Worm (Caenorhabditis elegans): ENCODE data around the gene csp-1.

The csp-1 gene

ce11 chrII:13641311-13641710 is 40.3 kb downstream of the csp-1 start, which contains the start of gene fbxa-167:
TSS of gene fbxa-167 (plus strand) at chrII:13641489.
- TF ChIP-seq efl-1 (optimal IDR thresholded peaks at IDR 0.05) (peak in 1 of 2 experiments; percentile 16), efl-1 (GFP tag; optimal IDR thresholded peaks at IDR 0.05 in 1 of 2) (no peak), nhr-85 (tag) (peak; percentile 72), lsy-2 (tag; optimal IDR thresholded peaks at IDR 0.05) (peak in 1 of 2 experiments; percentile 40), lin-13 (GFP tag; optimal IDR thresholded peaks at IDR 0.05) (no peak), C34B4.2 (tag; optimal IDR thresholded peaks at IDR 0.05) (no peak), dpl-1 (GFP tag; optimal IDR thresholded peaks at IDR 0.05) (peak in 1 of 3 experiments; percentile 4)

ce11 chrII:13648230-13648629 is 47.2 kb downstream of the csp-1 start, which contains the start of gene fbxa-169:
TSS of gene fbxa-169 (plus strand) at chrII:13648530.
- no peak for TF ChIP-seq fkh-8 (tag; optimal IDR thresholded peaks at IDR 0.05)
- TF ChIP-seq aly-2 (tag; optimal IDR thresholded peaks at IDR 0.05): no peak
- TF ChIP-seq zag-1 (tag; optimal IDR thresholded peaks at IDR 0.05): no peak
